Fruit fly (Drosophila melanogaster): ENCODE data around the gene wapl.

- no peak for TF ChIP-seq CG8301 (tag; optimal IDR thresholded peaks at IDR 0.05)
- no peak; the same call in 2 of the 3 replicates for TF ChIP-seq fd96Ca (GFP tag; IDR thresholded peaks at IDR 0.05)
- TF ChIP-seq Pif1B (GFP tag; optimal IDR thresholded peaks at IDR 0.05): no peak
Measured at dm6 chrX:2149478-2149877, 9.3 kb downstream of the wapl start, which contains the start of gene bcn92.

All from whole organism, pupa.